Worm (Caenorhabditis elegans): Measurements from ENCODE around the gene W09D10.5.

Gene W09D10.5

ce11 chrIII:10747620-10748479 lies 36.5 kb upstream of the W09D10.5 start, which contains the start of the genes ran-1 and dkc-1:
Gene ran-1 (minus strand): TSS chrIII:10747728.
Gene dkc-1 (plus strand): TSS chrIII:10748429.
- no peak for TF ChIP-seq fkh-3 (tag; optimal IDR thresholded peaks at IDR 0.05)
- peak; percentile 95 for TF ChIP-seq D2030.7 (GFP tag; IDR thresholded peaks at IDR 0.05)
- no peak for TF ChIP-seq ZK185.1 (tag; optimal IDR thresholded peaks at IDR 0.05; ENCODE audit: poor library complexity, severe bottlenecking)
- peak; percentile 54 for TF ChIP-seq snpc-1.1 (tag; optimal IDR thresholded peaks at IDR 0.05; ENCODE audit: insufficient read depth)
- TF ChIP-seq aptf-3 (GFP tag; IDR thresholded peaks at IDR 0.05) = 0 out of 2 replicates have a peak, but pooled peaks have one; percentile 21
- peak; percentile 77 for TF ChIP-seq ekl-4 (GFP tag; IDR thresholded peaks at IDR 0.05)
- TF ChIP-seq hmg-1.2 (GFP tag; IDR thresholded peaks at IDR 0.05) = peak; percentile 95
- TF ChIP-seq C17E4.6 (GFP tag; IDR thresholded peaks at IDR 0.05) = peak; percentile 87
- peak; percentile 24 for TF ChIP-seq nhr-80 (tag; optimal IDR thresholded peaks at IDR 0.05)
- TF ChIP-seq madf-3 (GFP tag; IDR thresholded peaks at IDR 0.05) = peak; percentile 86
- TF ChIP-seq lin-35 (GFP tag; optimal IDR thresholded peaks at IDR 0.05) = peak in 2 of 3 experiments; percentile 74 to 79
- TF ChIP-seq B0261.1 (tag; optimal IDR thresholded peaks at IDR 0.05) = no peak
- peak; percentile 65 for TF ChIP-seq tbp1 (GFP tag; optimal IDR thresholded peaks at IDR 0.05)
- TF ChIP-seq T26A5.8 (tag; optimal IDR thresholded peaks at IDR 0.05) = no peak
- 0 out of 2 replicates have a peak, but pooled peaks have one; percentile 60 for TF ChIP-seq aptf-2 (GFP tag; conservative IDR thresholded peaks at IDR 0.05)
- TF ChIP-seq F57C9.4 (tag; optimal IDR thresholded peaks at IDR 0.05) = no peak
- peak; percentile 95 for TF ChIP-seq ceh-91 (GFP tag; IDR thresholded peaks at IDR 0.05)
- peak; percentile 58; the same call in 1 of the 2 replicates for TF ChIP-seq cebp-1 (GFP tag; IDR thresholded peaks at IDR 0.05)
- TF ChIP-seq cebp-1 (tag; optimal IDR thresholded peaks at IDR 0.05) = peak; percentile 90
- TF ChIP-seq nhr-90 (tag; optimal IDR thresholded peaks at IDR 0.05) = no peak
- peak; percentile 94 for TF ChIP-seq dox-1 (GFP tag; IDR thresholded peaks at IDR 0.05)
- TF ChIP-seq ztf-28 (GFP tag; IDR thresholded peaks at IDR 0.05) = peak; percentile 43; the same call in 1 of the 2 replicates
- TF ChIP-seq snpc-4 (GFP tag; optimal IDR thresholded peaks at IDR 0.05) = peak; percentile 35
- peak; percentile 31 to 52 (median 38) for TF ChIP-seq snpc-4 (tag; optimal IDR thresholded peaks at IDR 0.05)
- TF ChIP-seq K12H6.12 (tag; optimal IDR thresholded peaks at IDR 0.05) = peak; percentile 63
- no peak for TF ChIP-seq gei-17 (GFP tag; optimal IDR thresholded peaks at IDR 0.05)
- peak; percentile 13 for TF ChIP-seq pha-4 (tag; optimal IDR thresholded peaks at IDR 0.05)
- TF ChIP-seq Y95B8A.8 (GFP tag; IDR thresholded peaks at IDR 0.05) = peak; percentile 84; the same call in 1 of the 2 replicates
- 0 out of 2 replicates have a peak, but pooled peaks have one; percentile 29 for TF ChIP-seq lir-1 (GFP tag; conservative IDR thresholded peaks at IDR 0.05)
- TF ChIP-seq him-1 (tag; optimal IDR thresholded peaks at IDR 0.05) = no peak
- peak; percentile 79 for TF ChIP-seq snpc-1.3 (tag; optimal IDR thresholded peaks at IDR 0.05; ENCODE audit: insufficient read depth)
- peak; percentile 53 for TF ChIP-seq ceh-100 (GFP tag; IDR thresholded peaks at IDR 0.05)
- TF ChIP-seq lin-26 (GFP tag; IDR thresholded peaks at IDR 0.05) = no peak
- peak; percentile 80 for TF ChIP-seq pbrm-1 (GFP tag; IDR thresholded peaks at IDR 0.05)
- TF ChIP-seq bed-2 (GFP tag; IDR thresholded peaks at IDR 0.05) = no peak
- peak; percentile 46; the same call in 1 of the 2 replicates for TF ChIP-seq Y67H2A.10 (GFP tag; conservative IDR thresholded peaks at IDR 0.05)
- TF ChIP-seq efl-1 (GFP tag; optimal IDR thresholded peaks at IDR 0.05) = peak; percentile 98
- TF ChIP-seq F49E8.2 (tag; optimal IDR thresholded peaks at IDR 0.05; ENCODE audit: insufficient read depth) = peak; percentile 84
- 0 out of 2 replicates have a peak, but pooled peaks have one; percentile 44 for TF ChIP-seq attf-3 (GFP tag; conservative IDR thresholded peaks at IDR 0.05)
- peak; percentile 68 for TF ChIP-seq ztf-18 (tag; optimal IDR thresholded peaks at IDR 0.05)
- TF ChIP-seq mcd-1 (GFP tag; IDR thresholded peaks at IDR 0.05) = peak; percentile 82
- peak; percentile 81 for TF ChIP-seq rcor-1 (GFP tag; IDR thresholded peaks at IDR 0.05)
- TF ChIP-seq Y53F4B.3 (GFP tag; IDR thresholded peaks at IDR 0.05) = no peak
- no peak for TF ChIP-seq rec-8 (tag; optimal IDR thresholded peaks at IDR 0.05)
- TF ChIP-seq madf-6 (GFP tag; IDR thresholded peaks at IDR 0.05) = peak; percentile 98

All from whole organism, young adult.